Fruit fly (Drosophila melanogaster): Measurements from ENCODE around the gene CCHa1.

DNA sequence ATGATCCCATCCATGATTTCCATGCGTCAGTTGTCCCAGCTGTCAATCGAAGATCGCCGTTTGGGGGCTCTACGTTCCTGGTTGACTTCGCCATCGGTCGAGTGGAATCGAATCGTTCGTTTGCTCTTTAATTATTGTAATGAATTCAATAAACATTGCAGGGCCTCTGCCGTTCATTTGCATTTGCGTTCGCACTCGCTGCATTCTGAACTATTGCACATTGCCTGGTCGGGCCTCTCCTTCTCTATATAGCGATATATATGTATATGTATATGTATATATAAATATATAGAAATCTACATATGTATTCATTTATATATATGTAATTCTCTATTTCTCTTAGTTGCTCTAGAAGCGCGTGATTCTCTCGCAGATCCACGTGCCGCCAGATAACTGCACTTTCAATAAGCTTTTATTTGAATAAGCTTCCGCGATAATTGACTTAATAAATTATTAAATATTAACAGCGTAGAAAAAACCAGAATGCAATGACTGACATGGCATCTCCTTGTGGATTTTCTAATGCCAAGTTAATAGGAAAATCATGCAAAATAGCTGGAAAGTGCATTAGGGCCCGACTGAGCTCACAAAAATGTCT, 36.8 kb downstream of the CCHa1 start:
- TF ChIP-seq CG34367 (tag; optimal IDR thresholded peaks at IDR 0.05): no peak
- no peak for TF ChIP-seq EcR (GFP tag; optimal IDR thresholded peaks at IDR 0.05)
- TF ChIP-seq CG12605 (GFP tag; IDR thresholded peaks at IDR 0.05): no peak
- no peak for TF ChIP-seq rn (GFP tag; IDR thresholded peaks at IDR 0.05)
- TF ChIP-seq CG32121 (GFP tag; IDR thresholded peaks at IDR 0.05): no peak
- no peak for TF ChIP-seq Ets98B (GFP tag; IDR thresholded peaks at IDR 0.05)
- no peak for TF ChIP-seq Snoo (tag; optimal IDR thresholded peaks at IDR 0.05)
- TF ChIP-seq Pif1A (GFP tag; optimal IDR thresholded peaks at IDR 0.05): no peak
- no peak for TF ChIP-seq CG8301 (tag; optimal IDR thresholded peaks at IDR 0.05)
- TF ChIP-seq Pif1B (GFP tag; optimal IDR thresholded peaks at IDR 0.05): no peak
- no peak for TF ChIP-seq CG10348 (GFP tag; IDR thresholded peaks at IDR 0.05)
- TF ChIP-seq CG9948 (tag; optimal IDR thresholded peaks at IDR 0.05): no peak
- no peak for TF ChIP-seq CG4496 (GFP tag; IDR thresholded peaks at IDR 0.05)
- TF ChIP-seq CG14655 (GFP tag; optimal IDR thresholded peaks at IDR 0.05): no peak
